Worm (Caenorhabditis elegans): ENCODE measurements around the gene B0496.11.

- TF ChIP-seq B0310.2 (tag; optimal IDR thresholded peaks at IDR 0.05), result no peak
- TF ChIP-seq tra-4 (tag; optimal IDR thresholded peaks at IDR 0.05), result no peak
- no peak for TF ChIP-seq ceh-36 (tag; optimal IDR thresholded peaks at IDR 0.05)
- TF ChIP-seq hnd-1 (tag; optimal IDR thresholded peaks at IDR 0.05), result no peak
- no peak for TF ChIP-seq tbx-37 (GFP tag; conservative IDR thresholded peaks at IDR 0.05)
- TF ChIP-seq flt-1 (GFP tag; IDR thresholded peaks at IDR 0.05), result no peak
- TF ChIP-seq ama-1 (optimal IDR thresholded peaks at IDR 0.05), result no peak
- no peak for TF ChIP-seq ceh-13 (GFP tag; optimal IDR thresholded peaks at IDR 0.05)
Measured at ce11 chrIV:7407301-7407700, 26.5 kb downstream of the B0496.11 start.

All from whole organism, early embryonic.